Fruit fly (Drosophila melanogaster): ENCODE measurements around the gene CG44532.
A peak's percentile ranks its signal among the peaks of the same experiment; 100 is the strongest.

The CG44532 gene

dm6 chrX:9164510-9165506 lies 2.9 kb downstream of the CG44532 start (continued):
- TF ChIP-seq CG43689 (GFP tag; IDR thresholded peaks at IDR 0.05) (no peak), CG6254 (GFP tag; optimal IDR thresholded peaks at IDR 0.05) (no peak), HLH3B (GFP tag; IDR thresholded peaks at IDR 0.05) (no peak), amos (GFP tag; IDR thresholded peaks at IDR 0.05; ENCODE audit: partially characterized antibody) (no peak), CG9797 (GFP tag; optimal IDR thresholded peaks at IDR 0.05) (no peak), CG18262 (tag; optimal IDR thresholded peaks at IDR 0.05) (no peak), tup (GFP tag; optimal IDR thresholded peaks at IDR 0.05) (no peak), CG12104 (GFP tag; optimal IDR thresholded peaks at IDR 0.05) (no peak), gem (tag; optimal IDR thresholded peaks at IDR 0.05) (no peak), pb (GFP tag; optimal IDR thresholded peaks at IDR 0.05) (no peak), B-H1 (GFP tag; IDR thresholded peaks at IDR 0.05) (no peak), gcm2 (GFP tag; optimal IDR thresholded peaks at IDR 0.05) (no peak), CG9609 (GFP tag; optimal IDR thresholded peaks at IDR 0.05) (no peak), mirr (GFP tag; optimal IDR thresholded peaks at IDR 0.05) (no peak), gsb-n (tag; optimal IDR thresholded peaks at IDR 0.05) (no peak), cg (GFP tag; optimal IDR thresholded peaks at IDR 0.05) (peak; percentile 9), Bteb2 (GFP tag; optimal IDR thresholded peaks at IDR 0.05) (no peak), oc (tag; optimal IDR thresholded peaks at IDR 0.05) (no peak), CG9727 (GFP tag; optimal IDR thresholded peaks at IDR 0.05) (peak; percentile 6), sens-2 (GFP tag; IDR thresholded peaks at IDR 0.05) (no peak), CG15479 (GFP tag; optimal IDR thresholded peaks at IDR 0.05) (peak; percentile 18), CG3065 (GFP tag; optimal IDR thresholded peaks at IDR 0.05) (no peak), grn (GFP tag; optimal IDR thresholded peaks at IDR 0.05) (no peak), Tbp (GFP tag; optimal IDR thresholded peaks at IDR 0.05) (no peak), ab (GFP tag; optimal IDR thresholded peaks at IDR 0.05) (no peak), Stat92E (GFP tag; optimal IDR thresholded peaks at IDR 0.05) (no peak), CG9437 (GFP tag; optimal IDR thresholded peaks at IDR 0.05) (peak; percentile 91), Kr (GFP tag; optimal IDR thresholded peaks at IDR 0.05) (no peak), CG6765 (GFP tag; optimal IDR thresholded peaks at IDR 0.05) (peak; percentile 14)

- no peak for TF ChIP-seq Fer2 (tag; optimal IDR thresholded peaks at IDR 0.05)
- no peak for TF ChIP-seq CG32772 (GFP tag; IDR thresholded peaks at IDR 0.05)
- no peak for TF ChIP-seq CG12299 (tag; optimal IDR thresholded peaks at IDR 0.05)
- TF ChIP-seq rib (GFP tag; IDR thresholded peaks at IDR 0.05), result no peak
- TF ChIP-seq CG14014 (GFP tag; IDR thresholded peaks at IDR 0.05), result no peak
- TF ChIP-seq CG15514 (GFP tag; optimal IDR thresholded peaks at IDR 0.05), result no peak
These were observed 6.4 kb downstream of the CG44532 start for dm6 chrX:9168273-9168672.

dm6 chrX:9187429-9187828 lies 25.5 kb downstream of the CG44532 start:
- TF ChIP-seq CG14860 (GFP tag; IDR thresholded peaks at IDR 0.05; ENCODE audit: partially characterized antibody) (0 out of 3 replicates have a peak, but pooled peaks have one; percentile 34), Doc3 (GFP tag; IDR thresholded peaks at IDR 0.05; ENCODE audit: partially characterized antibody) (0 out of 3 replicates have a peak, but pooled peaks have one; percentile 23), phol (tag; optimal IDR thresholded peaks at IDR 0.05) (peak; percentile 15), CG34224 (GFP tag; IDR thresholded peaks at IDR 0.05; ENCODE audit: partially characterized antibody) (peak; percentile 27; the same call in 1 of the 3 replicates), gfzf (GFP tag; optimal IDR thresholded peaks at IDR 0.05) (peak; percentile 10), pros (GFP tag; optimal IDR thresholded peaks at IDR 0.05) (no peak), CG4424 (GFP tag; optimal IDR thresholded peaks at IDR 0.05) (no peak), Dll (GFP tag; IDR thresholded peaks at IDR 0.05; ENCODE audit: partially characterized antibody) (peak; percentile 41; the same call in 1 of the 4 replicates), HLH4C (GFP tag; IDR thresholded peaks at IDR 0.05; ENCODE audit: partially characterized antibody) (peak; percentile 65), CG32532 (GFP tag; IDR thresholded peaks at IDR 0.05) (no peak), Myb (GFP tag; optimal IDR thresholded peaks at IDR 0.05) (peak; percentile 12), CG7357 (GFP tag; IDR thresholded peaks at IDR 0.05) (no peak)
